Worm (Caenorhabditis elegans): Measurements from ENCODE around the gene jtr-1.

jtr-1 gene

ce11 chrIV:1419795-1420509 is 777 bp upstream of the jtr-1 start, which contains the start of gene Y77E11A.7 (continued):
- no peak for TF ChIP-seq aly-2 (tag; optimal IDR thresholded peaks at IDR 0.05)
- peak; percentile 32 for TF ChIP-seq ama-1 (optimal IDR thresholded peaks at IDR 0.05)
- no peak for TF ChIP-seq ztf-4 (tag; optimal IDR thresholded peaks at IDR 0.05)
- peak; percentile 94 for TF ChIP-seq nhr-129 (tag; optimal IDR thresholded peaks at IDR 0.05)

DNA sequence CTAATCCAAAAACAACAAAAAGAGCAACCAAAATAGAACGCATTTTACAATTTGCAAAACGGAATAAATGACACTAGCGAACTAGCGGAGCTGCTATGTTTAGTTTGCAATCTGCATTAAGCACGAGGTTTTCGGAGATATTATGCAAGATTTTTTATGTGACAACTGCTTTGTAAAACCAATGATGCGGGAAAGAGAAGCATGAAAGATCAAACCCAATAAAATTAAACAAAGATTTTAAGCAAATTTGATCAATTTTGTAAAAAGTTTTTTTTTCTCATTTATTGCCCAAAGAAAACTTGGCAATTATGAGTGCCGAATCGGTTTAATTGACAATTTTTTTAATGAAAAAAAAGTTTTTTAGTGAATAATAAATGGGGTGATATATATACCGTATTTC is 4.2 kb downstream of the jtr-1 start, which contains the start of gene Y77E11A.8:
Gene Y77E11A.8, minus strand, starts transcription at position 101 of the 400 bp plus-strand sequence.
- no peak for TF ChIP-seq nhr-6 (tag; optimal IDR thresholded peaks at IDR 0.05)
- no peak for TF ChIP-seq fos-1 (tag; optimal IDR thresholded peaks at IDR 0.05)
- no peak for TF ChIP-seq Y55F3AM.14 (GFP tag; optimal IDR thresholded peaks at IDR 0.05)

DNA sequence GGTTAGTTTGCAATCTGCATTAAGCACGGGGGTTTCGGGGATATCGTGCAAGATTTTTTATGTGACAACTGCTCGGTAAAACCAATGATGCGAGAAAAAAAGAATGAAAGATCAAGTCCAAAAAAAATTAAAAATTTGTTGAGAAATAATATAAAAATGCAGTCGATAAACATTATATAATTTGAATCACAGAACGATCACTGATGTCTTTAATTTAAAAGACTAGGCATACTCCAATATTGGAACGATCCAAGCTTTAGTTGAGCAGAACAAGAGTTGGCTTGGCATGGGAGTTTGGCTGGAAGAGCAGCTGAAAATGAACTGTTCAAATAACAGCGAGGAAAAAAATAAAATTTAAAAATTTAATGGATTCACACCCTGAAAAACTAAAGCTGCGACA is 6.6 kb downstream of the jtr-1 start, which contains the start of gene clec-171:
Gene clec-171, minus strand, starts transcription at position 101 of the 400 bp plus-strand sequence.
- TF ChIP-seq sem-4 (tag; optimal IDR thresholded peaks at IDR 0.05), result no peak
- no peak for TF ChIP-seq lin-39 (tag; optimal IDR thresholded peaks at IDR 0.05)
- TF ChIP-seq crh-2 (tag; optimal IDR thresholded peaks at IDR 0.05), result no peak
- no peak for TF ChIP-seq F13H6.1 (tag; optimal IDR thresholded peaks at IDR 0.05)
- TF ChIP-seq lsy-2 (tag; optimal IDR thresholded peaks at IDR 0.05), result no peak
- no peak for TF ChIP-seq nhr-6 (tag; optimal IDR thresholded peaks at IDR 0.05)
- TF ChIP-seq snpc-4 (tag; optimal IDR thresholded peaks at IDR 0.05), result no peak
- no peak for TF ChIP-seq unc-55 (GFP tag; optimal IDR thresholded peaks at IDR 0.05)
- no peak for TF ChIP-seq nhr-237 (tag; optimal IDR thresholded peaks at IDR 0.05)
- TF ChIP-seq gmeb-1 (tag; optimal IDR thresholded peaks at IDR 0.05), result no peak
- TF ChIP-seq sma-9 (GFP tag; optimal IDR thresholded peaks at IDR 0.05), result no peak
- TF ChIP-seq sma-9 (tag; optimal IDR thresholded peaks at IDR 0.05), result no peak

ce11 chrIV:1430261-1430660 is 9.5 kb downstream of the jtr-1 start, which contains the start of gene Y77E11A.23:
Y77E11A.23 (minus strand) TSS chrIV:1430367.
- TF ChIP-seq ztf-1 (GFP tag; conservative IDR thresholded peaks at IDR 0.05) (no peak), nhr-12 (tag; optimal IDR thresholded peaks at IDR 0.05) (no peak), skn-1 (tag; optimal IDR thresholded peaks at IDR 0.05) (no peak), ZK546.5 (tag; optimal IDR thresholded peaks at IDR 0.05) (no peak), sma-3 (GFP tag; optimal IDR thresholded peaks at IDR 0.05) (no peak), lin-11 (tag; optimal IDR thresholded peaks at IDR 0.05) (no peak), nhr-21 (tag; optimal IDR thresholded peaks at IDR 0.05) (no peak)

- TF ChIP-seq skn-1 (tag; optimal IDR thresholded peaks at IDR 0.05) (no peak), unc-62 (GFP tag; optimal IDR thresholded peaks at IDR 0.05) (no peak), egl-27 (tag; optimal IDR thresholded peaks at IDR 0.05) (no peak), nhr-11 (tag; optimal IDR thresholded peaks at IDR 0.05) (no peak), zag-1 (tag; optimal IDR thresholded peaks at IDR 0.05) (no peak), sma-9 (GFP tag; optimal IDR thresholded peaks at IDR 0.05) (no peak), sma-9 (tag; optimal IDR thresholded peaks at IDR 0.05) (no peak), nhr-25 (tag; optimal IDR thresholded peaks at IDR 0.05) (no peak), unc-55 (GFP tag; optimal IDR thresholded peaks at IDR 0.05) (no peak), mdl-1 (tag; optimal IDR thresholded peaks at IDR 0.05) (no peak), lin-39 (tag; optimal IDR thresholded peaks at IDR 0.05) (no peak), aly-2 (tag; optimal IDR thresholded peaks at IDR 0.05) (no peak)
Measured at ce11 chrIV:1433978-1434377, 13.2 kb downstream of the jtr-1 start.

DNA sequence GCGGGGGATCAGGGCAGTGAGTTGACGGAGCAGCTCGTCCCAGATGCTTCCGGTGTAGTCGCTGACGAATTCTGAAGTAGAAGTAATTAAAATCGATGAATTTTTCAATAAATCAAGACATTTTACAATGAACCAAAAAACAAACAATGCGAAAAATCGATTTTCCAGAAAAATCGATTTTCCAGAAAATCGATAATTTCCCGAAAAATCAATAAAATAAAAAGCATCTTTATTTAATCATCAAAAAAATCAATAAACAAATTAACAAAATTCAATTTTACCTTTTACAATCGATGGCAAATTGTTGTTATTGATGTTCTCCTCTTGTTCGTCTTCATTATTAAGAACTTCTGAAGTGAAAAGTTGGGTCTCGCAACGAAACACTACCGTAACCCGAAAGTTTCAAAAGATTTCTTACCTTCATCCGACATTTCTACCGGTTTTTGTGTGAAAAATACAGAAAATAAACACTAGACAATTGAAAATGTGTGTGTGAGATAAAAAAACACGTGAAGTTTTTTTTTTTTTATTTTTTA is 13.9 kb downstream of the jtr-1 start, which contains the start of gene clp-6:
Gene clp-6, minus strand, starts transcription at position 486 of the 536 bp plus-strand sequence.
- TF ChIP-seq fos-1 (tag; optimal IDR thresholded peaks at IDR 0.05), result no peak
- TF ChIP-seq ztf-4 (tag; optimal IDR thresholded peaks at IDR 0.05), result no peak
- no peak for TF ChIP-seq elt-1 (tag; optimal IDR thresholded peaks at IDR 0.05)
- TF ChIP-seq sma-3 (GFP tag; optimal IDR thresholded peaks at IDR 0.05), result no peak
- TF ChIP-seq nhr-77 (tag; optimal IDR thresholded peaks at IDR 0.05), result no peak
- no peak for TF ChIP-seq unc-62 (GFP tag; optimal IDR thresholded peaks at IDR 0.05)
- no peak for TF ChIP-seq ZK546.5 (tag; optimal IDR thresholded peaks at IDR 0.05)
- no peak for TF ChIP-seq ama-1 (optimal IDR thresholded peaks at IDR 0.05)
- no peak for TF ChIP-seq ztf-11 (tag; optimal IDR thresholded peaks at IDR 0.05)
- no peak for TF ChIP-seq nhr-237 (tag; optimal IDR thresholded peaks at IDR 0.05)
- TF ChIP-seq aly-2 (tag; optimal IDR thresholded peaks at IDR 0.05), result no peak
- no peak for TF ChIP-seq zag-1 (tag; optimal IDR thresholded peaks at IDR 0.05)
- no peak for TF ChIP-seq lin-13 (GFP tag; optimal IDR thresholded peaks at IDR 0.05)
- no peak for TF ChIP-seq R02D3.7 (tag; optimal IDR thresholded peaks at IDR 0.05)
- TF ChIP-seq nhr-11 (tag; optimal IDR thresholded peaks at IDR 0.05), result no peak
- no peak for TF ChIP-seq gmeb-1 (tag; optimal IDR thresholded peaks at IDR 0.05)
- TF ChIP-seq lsy-2 (tag; optimal IDR thresholded peaks at IDR 0.05), result no peak
- TF ChIP-seq peb-1 (tag; optimal IDR thresholded peaks at IDR 0.05), result no peak
